Fruit fly (Drosophila melanogaster) whole organism, embryonic: ENCODE measurements around the gene Glyat.

Experiments used
- Asciz ChIP-seq: fragments of 200-800 bp; sonication (Bioruptor generic); optimal IDR thresholded peaks from 2 replicates; lab custom pipeline; 2017; ENCODE audit warnings: missing biosample characterization, mild to moderate bottlenecking, missing genetic modification characterization, missing genetic modification reagents
- Atf6 ChIP-seq: fragments of 200-800 bp; sonication (Bioruptor generic); IDR thresholded peaks from 2 replicates; pipeline ENCODE4 v1.3.6; 2022; ENCODE audit warnings: missing biosample characterization, missing genetic modification characterization
- Awh ChIP-seq: fragments of 200-800 bp; sonication (Bioruptor generic); IDR thresholded peaks from 2 replicates; pipeline ENCODE4, ENCODE4 v1.3.6; 2022; ENCODE audit warnings: missing biosample characterization, missing genetic modification characterization
- CG10274 ChIP-seq: fragments of 200-800 bp; sonication (Bioruptor generic); optimal IDR thresholded peaks from 3 replicates; lab custom pipeline; 2017; ENCODE audit warnings: missing biosample characterization, mild to moderate bottlenecking, missing genetic modification characterization
- CG10321 ChIP-seq: fragments of 200-800 bp; sonication (Bioruptor generic); IDR thresholded peaks from 2 replicates; pipeline ENCODE4 v1.3.6; 2022; ENCODE audit warnings: missing biosample characterization, missing genetic modification characterization
- CG11085 ChIP-seq: fragments of 200-800 bp; sonication (Bioruptor generic); IDR thresholded peaks from 2 replicates; pipeline ENCODE4 v1.3.6; 2022; ENCODE audit warnings: missing biosample characterization, missing genetic modification characterization
- CG12104 ChIP-seq: fragments of 200-800 bp; sonication (Bioruptor generic); optimal IDR thresholded peaks from 3 replicates; lab custom pipeline; 2016; ENCODE audit warnings: missing biosample characterization, missing genetic modification characterization
- CG12219 ChIP-seq: fragments of 200-800 bp; sonication (Bioruptor generic); optimal IDR thresholded peaks from 3 replicates; lab custom pipeline; 2018; ENCODE audit warnings: missing biosample characterization, mild to moderate bottlenecking, missing genetic modification characterization
- CG1233 ChIP-seq: fragments of 200-800 bp; sonication (Bioruptor generic); optimal IDR thresholded peaks from 4 replicates; lab custom pipeline; 2018; ENCODE audit warnings: missing biosample characterization, mild to moderate bottlenecking, missing genetic modification characterization
- CG14965 ChIP-seq: fragments of 200-800 bp; sonication (Bioruptor generic); optimal IDR thresholded peaks from 2 replicates; lab custom pipeline; 2016; ENCODE audit warnings: missing biosample characterization, missing genetic modification characterization, borderline replicate concordance
- CG18599 ChIP-seq: fragments of 200-800 bp; sonication (Bioruptor generic); optimal IDR thresholded peaks from 3 replicates; lab custom pipeline; 2017; ENCODE audit warnings: missing biosample characterization, missing genetic modification characterization, mild to moderate bottlenecking, moderate library complexity, missing genetic modification reagents
- CG2678 ChIP-seq: fragments of 200-800 bp; sonication (Bioruptor generic); optimal IDR thresholded peaks from 3 replicates; lab custom pipeline; 2019; ENCODE audit warnings: missing biosample characterization, mild to moderate bottlenecking, missing genetic modification characterization, moderate library complexity
- CG2712 ChIP-seq: fragments of 200-800 bp; optimal IDR thresholded peaks from 3 replicates; lab custom pipeline; 2019; ENCODE audit warnings: missing biosample characterization, mild to moderate bottlenecking, missing genetic modification characterization, moderate library complexity
- CG2889 ChIP-seq: fragments of 200-800 bp; sonication (Bioruptor generic); IDR thresholded peaks from 3 replicates; pipeline ENCODE4 v1.3.6; 2022; ENCODE audit warnings: missing biosample characterization, missing genetic modification characterization
- CG32532 ChIP-seq: fragments of 200-800 bp; sonication (Bioruptor generic); IDR thresholded peaks from 2 replicates; pipeline ENCODE4 v1.3.6; 2022; ENCODE audit warnings: missing biosample characterization, missing genetic modification characterization
- CG3281 ChIP-seq: fragments of 200-800 bp; sonication (Bioruptor generic); optimal IDR thresholded peaks from 3 replicates; lab custom pipeline; 2017; ENCODE audit warnings: missing biosample characterization, mild to moderate bottlenecking, missing genetic modification characterization
- CG3407 ChIP-seq: fragments of 200-800 bp; sonication (Bioruptor generic); optimal IDR thresholded peaks from 2 replicates; lab custom pipeline; 2018; ENCODE audit warnings: missing biosample characterization, mild to moderate bottlenecking, missing genetic modification characterization
- CG4328 ChIP-seq: fragments of 200-800 bp; sonication (Bioruptor generic); optimal IDR thresholded peaks from 3 replicates; lab custom pipeline; 2017; ENCODE audit warnings: missing biosample characterization, missing genetic modification reagents, missing genetic modification characterization
- CG6683 ChIP-seq: fragments of 200-800 bp; sonication (Bioruptor generic); optimal IDR thresholded peaks from 2 replicates; lab custom pipeline; 2017; ENCODE audit warnings: missing biosample characterization, mild to moderate bottlenecking, missing genetic modification characterization, missing genetic modification reagents
- CG6791 ChIP-seq: fragments of 200-800 bp; sonication (Bioruptor generic); IDR thresholded peaks from 3 replicates; pipeline ENCODE4 v1.3.6; 2022; ENCODE audit warnings: missing biosample characterization, missing genetic modification characterization; ENCODE audit not compliant: partially characterized antibody
- CG7786 ChIP-seq: fragments of 200-800 bp; sonication (Bioruptor generic); optimal IDR thresholded peaks from 2 replicates; lab custom pipeline; 2016; ENCODE audit warnings: missing biosample characterization, missing genetic modification characterization
- CG7839 ChIP-seq: fragments of 200-800 bp; sonication (Bioruptor generic); optimal IDR thresholded peaks from 3 replicates; lab custom pipeline; 2018; ENCODE audit warnings: missing biosample characterization, mild to moderate bottlenecking, missing genetic modification characterization, moderate library complexity
- CG8281 ChIP-seq: fragments of 200-800 bp; sonication (Bioruptor generic); optimal IDR thresholded peaks from 2 replicates; lab custom pipeline; 2018; ENCODE audit warnings: missing biosample characterization, mild to moderate bottlenecking, missing genetic modification characterization, moderate library complexity
- Dfd ChIP-seq, 2 experiments: fragments of >200 bp; optimal IDR thresholded peaks; 2 replicates each; lab custom pipeline; 2017; ENCODE audit warnings: missing biosample characterization in 2 of 2, missing genetic modification characterization in 2 of 2
- Drgx ChIP-seq: fragments of 200-800 bp; sonication (Bioruptor generic); IDR thresholded peaks from 2 replicates; pipeline ENCODE4 v1.3.6; 2022; ENCODE audit warnings: missing biosample characterization, missing genetic modification characterization
- Hr39 ChIP-seq: fragments of >200 bp; optimal IDR thresholded peaks from 2 replicates; lab custom pipeline; 2017
- Jarid2 ChIP-seq: fragments of 200-800 bp; sonication (Bioruptor generic); optimal IDR thresholded peaks from 3 replicates; lab custom pipeline; 2017; ENCODE audit warnings: mild to moderate bottlenecking, missing biosample characterization, missing genetic modification reagents, missing genetic modification characterization
- MESR4 ChIP-seq: fragments of 200-800 bp; sonication (Bioruptor generic); optimal IDR thresholded peaks from 2 replicates; lab custom pipeline; 2018; ENCODE audit warnings: missing biosample characterization, mild to moderate bottlenecking, missing genetic modification characterization, moderate library complexity
- Med ChIP-seq: fragments of 200-800 bp; sonication (Bioruptor generic); peaks from one replicate; lab custom pipeline; 2016; ENCODE audit warnings: missing biosample characterization, missing genetic modification characterization, mild to moderate bottlenecking, inconsistent platforms, moderate library complexity
- NFAT ChIP-seq: fragments of 200-800 bp; sonication (Bioruptor generic); IDR thresholded peaks from 2 replicates; pipeline ENCODE4 v1.3.6; 2022; ENCODE audit warnings: missing biosample characterization, missing genetic modification characterization
- Sry-δ ChIP-seq: fragments of 200-800 bp; sonication (Bioruptor generic); optimal IDR thresholded peaks from 2 replicates; lab custom pipeline; 2016; ENCODE audit warnings: missing biosample characterization, missing genetic modification characterization
- Ssrp ChIP-seq: fragments of 200-800 bp; sonication (Bioruptor generic); optimal IDR thresholded peaks from 2 replicates; lab custom pipeline; 2018; ENCODE audit warnings: missing biosample characterization, mild to moderate bottlenecking, missing genetic modification characterization, moderate library complexity
- Taf1 ChIP-seq: fragments of 200-800 bp; sonication (Bioruptor generic); IDR thresholded peaks from 2 replicates; pipeline ENCODE4 v1.3.6; 2022; ENCODE audit warnings: missing biosample characterization, missing genetic modification characterization
- Usf ChIP-seq: fragments of 200-800 bp; sonication (Bioruptor generic); optimal IDR thresholded peaks from 2 replicates; lab custom pipeline; 2017; ENCODE audit warnings: missing genotype, missing biosample characterization, missing genetic modification characterization
- al ChIP-seq: fragments of 200-800 bp; sonication (Bioruptor generic); IDR thresholded peaks from 2 replicates; pipeline ENCODE4 v1.3.6; 2022; ENCODE audit warnings: missing biosample characterization, missing genetic modification characterization
- chm ChIP-seq: fragments of 200-800 bp; sonication (Bioruptor generic); IDR thresholded peaks from 2 replicates; pipeline ENCODE4 v1.3.6; 2022; ENCODE audit warnings: missing biosample characterization, missing genetic modification characterization
- dm ChIP-seq: fragments of 200-800 bp; sonication (Bioruptor generic); optimal IDR thresholded peaks from 3 replicates; lab custom pipeline; 2016; ENCODE audit warnings: missing biosample characterization, missing genetic modification characterization
- emc ChIP-seq: fragments of 200-800 bp; sonication (Bioruptor generic); optimal IDR thresholded peaks from 2 replicates; lab custom pipeline; 2016; ENCODE audit warnings: missing biosample characterization, missing genetic modification characterization
- fd64A ChIP-seq: fragments of 200-800 bp; sonication (Bioruptor generic); optimal IDR thresholded peaks from 3 replicates; lab custom pipeline; 2018; ENCODE audit warnings: missing biosample characterization, mild to moderate bottlenecking, missing genetic modification characterization
- gem ChIP-seq: fragments of 200-800 bp; sonication (Bioruptor generic); optimal IDR thresholded peaks from 2 replicates; lab custom pipeline; 2019; ENCODE audit warnings: missing biosample characterization, mild to moderate bottlenecking, missing genetic modification characterization, moderate library complexity
- kah ChIP-seq: fragments of 200-800 bp; sonication (Bioruptor generic); optimal IDR thresholded peaks from 2 replicates; lab custom pipeline; 2018; ENCODE audit warnings: missing biosample characterization, mild to moderate bottlenecking, missing genetic modification characterization
- ken ChIP-seq: fragments of 200-800 bp; sonication (Bioruptor generic); IDR thresholded peaks from 3 replicates; pipeline ENCODE4 v1.3.6; 2022; ENCODE audit warnings: missing biosample characterization, missing genetic modification characterization
- nom ChIP-seq: fragments of 200-800 bp; sonication (Bioruptor generic); optimal IDR thresholded peaks from 2 replicates; lab custom pipeline; 2017; ENCODE audit warnings: missing biosample characterization, missing genetic modification characterization, mild to moderate bottlenecking, moderate library complexity, missing genetic modification reagents
- odd ChIP-seq: fragments of 200-800 bp; sonication (Bioruptor generic); optimal IDR thresholded peaks from 2 replicates; lab custom pipeline; 2017; ENCODE audit warnings: missing biosample characterization, mild to moderate bottlenecking, missing genetic modification characterization
- prd ChIP-seq, 3 experiments: fragments of >200 bp in 2 of 3; fragments of 200-800 bp in 1 of 3; sonication (Bioruptor generic) in 1 of 3; optimal IDR thresholded peaks in 2 of 3; IDR thresholded peaks in 1 of 3; 2 replicates in 2 of 3; 3 replicates in 1 of 3; pipeline versions ENCODE4 v1.3.6 to Lab custom; 2017 to 2022; ENCODE audit warnings: missing biosample characterization in 1 of 3, missing genetic modification characterization in 1 of 3
- rib ChIP-seq: fragments of 200-800 bp; sonication (Bioruptor generic); IDR thresholded peaks from 2 replicates; pipeline ENCODE4 v1.3.6; 2022; ENCODE audit warnings: missing biosample characterization, missing genetic modification characterization
- slbo ChIP-seq: fragments of 200-800 bp; sonication (Bioruptor generic); IDR thresholded peaks from 2 replicates; pipeline ENCODE4 v1.3.6; 2022; ENCODE audit warnings: missing biosample characterization, missing genetic modification characterization
- sug ChIP-seq: fragments of 200-800 bp; optimal IDR thresholded peaks from 2 replicates; lab custom pipeline; 2019; ENCODE audit warnings: missing biosample characterization, mild to moderate bottlenecking, missing genetic modification characterization, moderate library complexity
- twi ChIP-seq: fragments of 200-800 bp; optimal IDR thresholded peaks from 2 replicates; lab custom pipeline; 2019; ENCODE audit warnings: missing biosample characterization, mild to moderate bottlenecking, missing genetic modification characterization, moderate library complexity

Glyat gene

dm6 chr2L:8007160-8007876 lies 3.1 kb downstream of the Glyat start, which contains the start of gene Spn28Dc (continued):
- TF ChIP-seq Ssrp (no peak), Hr39 (no peak), ken (GFP tag; lab: Robert Waterston, UW) (no peak), CG10321 (GFP tag; lab: Robert Waterston, UW) (no peak), MESR4 (no peak), CG10274 (GFP tag; lab: Kevin White, UChicago) (no peak), rib (GFP tag; lab: Robert Waterston, UW) (no peak), CG4328 (GFP tag; lab: Kevin White, UChicago) (no peak), Jarid2 (GFP tag; lab: Kevin White, UChicago) (peak; percentile 31), fd64A (GFP tag; lab: Kevin White, UChicago) (no peak), sug (tag; lab: Kevin White, UChicago) (peak; percentile 15), CG7786 (GFP tag; lab: Kevin White, UChicago) (no peak), CG12104 (no peak), CG12219 (no peak), nom (peak; percentile 74), odd (GFP tag; lab: Kevin White, UChicago) (no peak), CG3407 (GFP tag; lab: Kevin White, UChicago) (no peak), Taf1 (GFP tag; lab: Robert Waterston, UW) (no peak), chm (GFP tag; lab: Robert Waterston, UW) (no peak), CG6683 (GFP tag; lab: Kevin White, UChicago) (no peak), CG2889 (GFP tag; lab: Robert Waterston, UW) (no peak), CG2712 (tag; lab: Kevin White, UChicago) (no peak), twi (tag; lab: Kevin White, UChicago) (no peak), Awh (GFP tag; lab: Robert Waterston, UW) (no peak), CG14965 (GFP tag; lab: Kevin White, UChicago) (no peak)

DNA sequence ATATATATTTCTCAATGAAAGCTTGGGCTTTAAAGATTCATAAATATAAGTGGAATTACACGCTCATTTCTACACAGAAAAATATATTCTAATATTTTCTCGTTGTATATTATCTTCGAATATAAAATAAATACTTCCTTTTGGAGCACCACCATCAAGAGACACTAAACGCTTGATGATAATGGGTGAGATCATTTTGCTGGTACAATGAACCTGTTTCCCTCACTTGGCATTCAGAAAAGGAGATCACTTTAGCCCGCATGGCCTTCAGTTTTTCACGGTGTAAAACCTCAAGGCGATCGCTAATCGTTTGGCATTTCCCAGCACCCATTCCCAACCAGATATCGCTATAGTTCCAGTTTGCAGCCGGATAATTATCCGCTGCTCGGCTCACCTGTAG lies 4.4 kb downstream of the Glyat start:
- TF ChIP-seq slbo (GFP tag; lab: Robert Waterston, UW) (peak; percentile 27; the same call in 1 of the 2 replicates), Asciz (GFP tag; lab: Kevin White, UChicago) (no peak), kah (GFP tag; lab: Kevin White, UChicago) (no peak), gem (tag; lab: Kevin White, UChicago) (peak; percentile 16), Usf (no peak), emc (GFP tag; lab: Kevin White, UChicago) (no peak), CG8281 (tag; lab: Kevin White, UChicago) (no peak), Atf6 (GFP tag; lab: Robert Waterston, UW) (0 out of 2 replicates have a peak, but pooled peaks have one; percentile 8), CG2678 (tag; lab: Kevin White, UChicago) (peak; percentile 20), CG32532 (peak; percentile 32; the same call in 1 of the 2 replicates), CG18599 (peak; percentile 21), CG1233 (GFP tag; lab: Kevin White, UChicago) (no peak), CG11085 (GFP tag; lab: Robert Waterston, UW) (no peak), prd (optimal IDR thresholded peaks at IDR 0.05; lab: Kevin White, UChicago) (no peak), prd (GFP tag; IDR thresholded peaks at IDR 0.05; lab: Robert Waterston, UW) (peak; percentile 26; the same call in 1 of the 3 replicates), Sry-δ (GFP tag; lab: Kevin White, UChicago) (no peak), al (GFP tag; lab: Robert Waterston, UW) (peak; percentile 11; the same call in 1 of the 2 replicates), CG7839 (tag; lab: Kevin White, UChicago) (peak; percentile 11), nom (peak; percentile 67), NFAT (GFP tag; lab: Robert Waterston, UW) (peak; percentile 15; the same call in 1 of the 2 replicates), Med (GFP tag; lab: Kevin White, UChicago) (peak; percentile 46), Drgx (peak; percentile 48), Dfd (GFP tag; optimal IDR thresholded peaks at IDR 0.05; lab: Kevin White, UChicago) (no peak), CG3281 (GFP tag; lab: Kevin White, UChicago) (peak; percentile 20), dm (GFP tag; lab: Kevin White, UChicago) (no peak), CG6791 (0 out of 3 replicates have a peak, but pooled peaks have one; percentile 36)
